Worm (Caenorhabditis elegans): Measurements from ENCODE around the gene rgs-6.

rgs-6 gene

DNA sequence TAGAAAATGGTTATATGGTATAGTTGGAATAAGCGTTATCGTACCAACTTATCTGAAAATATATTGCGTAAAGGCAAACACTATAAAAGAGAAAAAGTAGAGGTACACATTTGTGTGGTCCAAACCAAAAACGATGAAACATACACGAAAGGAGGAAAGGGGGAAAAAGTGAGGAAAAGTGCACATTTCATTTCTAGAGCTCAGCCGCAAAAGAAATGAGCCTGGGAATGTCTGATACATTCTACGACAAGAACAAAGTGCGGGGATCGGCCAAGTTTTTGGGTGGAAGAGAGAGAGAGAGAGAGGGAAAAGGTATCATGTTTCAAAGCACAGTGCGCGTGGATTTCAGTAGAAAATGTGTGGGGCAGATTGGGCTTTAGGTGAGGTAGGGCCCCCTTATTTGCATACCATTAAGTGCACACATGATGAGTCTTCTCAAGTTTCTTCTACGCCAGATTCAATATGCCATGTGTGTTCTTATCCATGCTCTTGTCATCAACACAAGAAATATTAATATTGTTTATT, at the start of gene rgs-6:
Gene rgs-6 (minus strand): TSS at position 51 of the 525 bp plus-strand sequence.
- TF ChIP-seq ceh-34 (tag; optimal IDR thresholded peaks at IDR 0.05) (peak; percentile 88), ceh-19 (GFP tag; optimal IDR thresholded peaks at IDR 0.05) (peak; percentile 71), unc-55 (GFP tag; optimal IDR thresholded peaks at IDR 0.05) (no peak)

DNA sequence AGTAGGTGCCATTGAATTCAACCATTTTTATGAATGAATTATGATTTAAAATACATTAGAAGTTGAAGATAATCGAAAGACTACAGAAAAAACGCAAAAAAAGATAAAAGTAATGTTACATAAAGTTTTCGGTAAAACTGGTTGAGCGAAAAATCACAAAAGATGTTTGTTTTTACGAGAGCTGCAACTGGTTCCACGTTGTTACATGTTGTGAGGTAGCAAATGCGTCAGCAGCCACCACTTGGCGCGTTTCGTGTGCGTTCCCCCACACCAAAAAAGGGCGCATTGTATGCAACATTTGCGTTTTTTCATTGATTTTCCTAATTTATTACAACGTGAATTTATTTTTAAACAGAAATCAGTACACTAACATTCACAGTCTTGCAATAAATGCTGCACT, 48.6 kb upstream of the rgs-6 start, which contains the start of gene gakh-1:
Gene gakh-1 (plus strand): TSS at position 347 of the 400 bp plus-strand sequence.
- TF ChIP-seq elt-2 (tag; optimal IDR thresholded peaks at IDR 0.05): peak; percentile 0
- no peak for TF ChIP-seq hlh-8 (tag; optimal IDR thresholded peaks at IDR 0.05)

DNA sequence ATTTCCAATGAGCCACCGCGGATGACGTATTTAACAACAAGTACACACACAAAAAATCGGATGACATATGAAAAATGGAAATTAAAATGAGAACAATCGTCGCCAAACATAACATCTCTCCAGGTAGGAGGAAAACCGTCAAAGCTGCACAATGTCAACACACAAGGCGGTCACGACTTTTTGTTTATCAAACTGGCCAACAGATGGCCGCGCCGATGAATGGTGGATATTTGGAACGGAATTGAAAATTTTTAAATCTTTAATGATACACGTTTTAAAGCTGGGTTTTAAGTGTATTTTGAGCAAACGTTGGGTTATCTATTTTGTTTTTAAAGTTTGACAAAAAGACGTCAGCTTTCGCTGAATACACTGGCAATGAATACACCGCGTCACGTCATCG, 47.7 kb upstream of the rgs-6 start:
- TF ChIP-seq hlh-6 (tag; optimal IDR thresholded peaks at IDR 0.05) (no peak), unc-55 (GFP tag; optimal IDR thresholded peaks at IDR 0.05) (no peak), ama-1 (optimal IDR thresholded peaks at IDR 0.05) (no peak), unc-86 (tag; optimal IDR thresholded peaks at IDR 0.05) (no peak), ceh-45 (GFP tag; IDR thresholded peaks at IDR 0.05) (no peak), ref-2 (tag; optimal IDR thresholded peaks at IDR 0.05) (no peak), hlh-30 (tag; optimal IDR thresholded peaks at IDR 0.05; ENCODE audit: insufficient read depth) (no peak), ceh-22 (tag; optimal IDR thresholded peaks at IDR 0.05) (no peak), nhr-232 (tag; optimal IDR thresholded peaks at IDR 0.05) (no peak), C08G9.2 (tag; optimal IDR thresholded peaks at IDR 0.05) (no peak), ets-4 (tag; optimal IDR thresholded peaks at IDR 0.05) (no peak), pros-1 (tag; optimal IDR thresholded peaks at IDR 0.05) (no peak), dmd-4 (tag; optimal IDR thresholded peaks at IDR 0.05; ENCODE audit: borderline replicate concordance) (no peak), ceh-14 (tag; optimal IDR thresholded peaks at IDR 0.05) (no peak)

DNA sequence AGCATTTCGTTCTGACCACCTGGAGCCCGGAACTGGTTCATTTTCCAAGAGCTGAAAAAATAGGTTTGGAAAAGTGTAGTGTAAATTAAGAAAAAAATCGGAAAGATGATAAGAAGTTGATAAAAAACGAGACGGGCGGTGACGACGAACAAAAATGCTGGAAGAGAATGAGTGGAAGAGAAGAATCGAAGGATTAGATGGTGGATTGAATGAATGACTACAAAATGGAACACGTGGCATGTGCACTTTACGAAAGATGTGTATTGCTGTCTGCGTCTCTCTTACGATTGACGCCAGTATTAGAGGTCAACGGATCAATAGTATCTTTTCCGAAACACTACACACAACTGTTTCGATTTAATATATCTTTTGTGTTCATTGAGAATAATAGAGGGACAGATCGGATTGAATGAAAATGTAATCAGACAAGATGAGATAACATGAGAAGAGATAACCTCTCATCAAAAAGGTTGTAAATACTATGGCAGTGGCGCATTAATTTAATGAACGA, 47.1 kb upstream of the rgs-6 start, which contains the start of gene sft-4:
Gene sft-4 (minus strand): TSS at position 51 of the 511 bp plus-strand sequence.
- peak; percentile 1 for TF ChIP-seq nfya-1 (tag; optimal IDR thresholded peaks at IDR 0.05)
- peak; percentile 56 for TF ChIP-seq hlh-30 (tag; optimal IDR thresholded peaks at IDR 0.05; ENCODE audit: insufficient read depth)
- no peak for TF ChIP-seq nhr-11 (tag; optimal IDR thresholded peaks at IDR 0.05)

DNA sequence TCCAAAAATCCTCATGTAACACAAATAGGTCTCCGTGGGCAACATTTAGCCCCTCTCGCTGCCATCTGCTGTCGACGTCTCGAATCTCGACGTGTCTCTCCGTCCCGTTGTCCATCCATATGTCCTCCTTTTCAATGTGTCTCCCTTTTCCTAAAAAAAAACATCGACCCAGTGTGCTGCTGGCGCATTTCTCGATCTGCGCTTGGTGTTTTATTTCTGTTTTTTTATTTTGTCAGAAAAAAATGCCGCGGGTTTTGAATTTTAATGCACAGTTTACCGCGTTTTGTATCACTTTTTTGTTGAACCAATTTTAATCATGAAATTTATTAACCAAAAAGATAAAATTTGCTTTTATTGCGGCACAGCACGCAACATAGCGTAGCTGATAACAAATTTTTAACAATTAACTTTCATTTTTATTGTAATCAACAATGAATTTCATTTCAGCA, 42.2 kb upstream of the rgs-6 start:
- peak; percentile 2 for TF ChIP-seq ceh-48 (tag; optimal IDR thresholded peaks at IDR 0.05)
- TF ChIP-seq ceh-18 (tag; optimal IDR thresholded peaks at IDR 0.05): peak; percentile 21
- peak; percentile 20 for TF ChIP-seq rnt-1 (tag; optimal IDR thresholded peaks at IDR 0.05)
- no peak for TF ChIP-seq pros-1 (tag; optimal IDR thresholded peaks at IDR 0.05)
- peak; percentile 93 for TF ChIP-seq sdc-2 (tag; optimal IDR thresholded peaks at IDR 0.05)
- TF ChIP-seq T23F11.4 (GFP tag; optimal IDR thresholded peaks at IDR 0.05): no peak
- no peak for TF ChIP-seq ceh-30 (tag; optimal IDR thresholded peaks at IDR 0.05)
- no peak for TF ChIP-seq fkh-6 (tag; optimal IDR thresholded peaks at IDR 0.05)
- TF ChIP-seq ref-2 (tag; optimal IDR thresholded peaks at IDR 0.05): peak; percentile 53
- TF ChIP-seq C08G9.2 (tag; optimal IDR thresholded peaks at IDR 0.05): peak; percentile 3
- TF ChIP-seq ceh-31 (tag; optimal IDR thresholded peaks at IDR 0.05): peak; percentile 51
- TF ChIP-seq elt-2 (tag; optimal IDR thresholded peaks at IDR 0.05): peak; percentile 19
- TF ChIP-seq ceh-2 (tag; optimal IDR thresholded peaks at IDR 0.05): no peak
- TF ChIP-seq nhr-232 (tag; optimal IDR thresholded peaks at IDR 0.05): no peak
- peak; percentile 51 for TF ChIP-seq unc-42 (tag; optimal IDR thresholded peaks at IDR 0.05)
- no peak for TF ChIP-seq ceh-9 (tag; optimal IDR thresholded peaks at IDR 0.05)
- peak; percentile 47 for TF ChIP-seq hlh-8 (tag; optimal IDR thresholded peaks at IDR 0.05)
- peak; percentile 24 for TF ChIP-seq tbx-2 (tag; optimal IDR thresholded peaks at IDR 0.05)
- no peak for TF ChIP-seq ttx-3 (tag; optimal IDR thresholded peaks at IDR 0.05)
- peak; percentile 46 for TF ChIP-seq nfya-1 (tag; optimal IDR thresholded peaks at IDR 0.05)
